Worm (Caenorhabditis elegans): ENCODE results near the gene prx-13.

The prx-13 gene

DNA sequence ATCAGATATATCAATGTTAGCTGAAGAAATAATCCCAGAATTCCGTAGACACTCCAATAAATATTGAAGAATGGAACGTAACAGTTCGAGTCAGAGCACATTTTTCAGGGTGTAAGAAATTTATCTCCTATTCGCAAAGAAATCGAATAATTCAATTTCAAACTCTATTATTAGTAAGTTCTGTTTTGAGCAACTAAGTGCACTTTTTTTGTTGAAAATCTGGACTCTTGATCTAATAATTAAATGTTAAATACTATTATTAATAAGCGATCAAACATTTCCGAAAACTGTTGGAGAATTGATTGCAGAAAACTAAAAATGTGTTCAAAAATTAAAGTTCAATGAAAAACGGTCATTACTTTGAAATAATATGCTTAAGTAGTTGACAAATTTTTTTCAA lies 48.7 kb downstream of the prx-13 start, which contains the start of gene srd-56:
Gene srd-56, minus strand, starts transcription at position 101 of the 400 bp plus-strand sequence.
- TF ChIP-seq vab-7 (GFP tag; IDR thresholded peaks at IDR 0.05), result no peak
- no peak for TF ChIP-seq daf-12 (tag; optimal IDR thresholded peaks at IDR 0.05)
- no peak for TF ChIP-seq lin-15B (tag; optimal IDR thresholded peaks at IDR 0.05)
- no peak for TF ChIP-seq ceh-44 (GFP tag; IDR thresholded peaks at IDR 0.05)
- TF ChIP-seq lin-38 (GFP tag; IDR thresholded peaks at IDR 0.05), result no peak
- TF ChIP-seq F49E8.2 (tag; optimal IDR thresholded peaks at IDR 0.05; ENCODE audit: borderline replicate concordance), result no peak
- no peak for TF ChIP-seq cey-2 (tag; optimal IDR thresholded peaks at IDR 0.05; ENCODE audit: borderline replicate concordance, insufficient read depth)
- no peak for TF ChIP-seq pqm-1 (tag; optimal IDR thresholded peaks at IDR 0.05)
- TF ChIP-seq mep-1 (tag; optimal IDR thresholded peaks at IDR 0.05), result no peak
- TF ChIP-seq zfp-3 (GFP tag; conservative IDR thresholded peaks at IDR 0.05), result no peak
- TF ChIP-seq duxl-1 (tag; optimal IDR thresholded peaks at IDR 0.05; ENCODE audit: poor library complexity), result no peak
- no peak for TF ChIP-seq skn-1 (tag; optimal IDR thresholded peaks at IDR 0.05)
